Worm (Caenorhabditis elegans) whole organism, late embryonic: ENCODE results near the gene Y55B1AR.2.

Source experiments
- ahr-1 ChIP-seq: sonication (generic microtip); optimal IDR thresholded peaks from 2 replicates; lab custom pipeline; 2016; ENCODE audit warnings: missing genetic modification characterization, missing compliant biosample characterization
- ceh-31 ChIP-seq: sonication (generic microtip); optimal IDR thresholded peaks from 2 replicates; lab custom pipeline; 2016; ENCODE audit warnings: missing genetic modification characterization, missing compliant biosample characterization
- nhr-11 ChIP-seq: fragments of 150-350 bp; optimal IDR thresholded peaks from 2 replicates; lab custom pipeline; 2014; ENCODE audit warnings: missing biosample characterization, missing genetic modification characterization
- pha-4 ChIP-seq: fragments of 150-350 bp; optimal IDR thresholded peaks from 2 replicates; lab custom pipeline; 2018; ENCODE audit warnings: missing biosample characterization, missing genetic modification reagents, missing genetic modification characterization
- pqm-1 ChIP-seq: sonication (generic microtip); optimal IDR thresholded peaks from 2 replicates; lab custom pipeline; 2016; ENCODE audit warnings: missing genetic modification characterization, missing compliant biosample characterization
- tbx-7 ChIP-seq: sonication (generic microtip); optimal IDR thresholded peaks from 2 replicates; lab custom pipeline; 2016; ENCODE audit warnings: missing genotype, missing genetic modification characterization, missing compliant biosample characterization
- ttx-3 ChIP-seq: sonication (generic microtip); optimal IDR thresholded peaks from 2 replicates; lab custom pipeline; 2016; ENCODE audit warnings: missing genetic modification reagents, missing genetic modification characterization, missing compliant biosample characterization

DNA sequence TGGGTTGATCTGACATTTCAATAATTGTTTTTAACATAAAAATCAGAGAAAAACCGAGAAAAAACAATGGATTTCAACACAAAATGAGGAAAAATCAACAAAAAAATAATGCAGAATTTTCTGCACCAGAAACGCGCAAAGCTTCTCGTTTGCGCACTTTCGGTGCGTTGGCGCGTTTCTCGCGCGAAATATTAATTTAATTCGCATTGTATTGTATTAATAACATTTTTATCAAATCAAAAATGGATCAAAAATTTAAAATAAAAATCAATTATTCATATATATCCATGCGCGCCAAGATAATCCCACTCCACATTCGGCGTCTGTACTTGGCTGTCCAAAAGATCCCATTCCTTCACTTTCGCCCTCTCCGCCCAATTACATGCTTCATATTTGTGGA lies 36.0 kb upstream of the Y55B1AR.2 start, which contains the start of gene fem-2:
- no peak for TF ChIP-seq pqm-1 (tag; lab: Kevin White, UChicago)
- no peak for TF ChIP-seq ahr-1 (tag; lab: Kevin White, UChicago)
- TF ChIP-seq pha-4 (tag; lab: Kevin White, UChicago) = no peak
- TF ChIP-seq nhr-11 (tag; lab: Kevin White, UChicago) = no peak
- TF ChIP-seq tbx-7 (tag; lab: Kevin White, UChicago) = no peak
- no peak for TF ChIP-seq ceh-31
- no peak for TF ChIP-seq ttx-3 (tag; lab: Kevin White, UChicago)
